Fruit fly (Drosophila melanogaster) whole organism: ENCODE results near the gene CG13086.

Experiments
- CG8478 ChIP-seq: fragments of >200 bp; optimal IDR thresholded peaks from 2 replicates; lab custom pipeline; 2018; ENCODE audit warnings: inconsistent platforms
- Dll ChIP-seq: fragments of >200 bp; optimal IDR thresholded peaks from 2 replicates; lab custom pipeline; 2017
- pan ChIP-seq: fragments of >200 bp; optimal IDR thresholded peaks from 2 replicates; lab custom pipeline; 2017
- usp ChIP-seq: fragments of >200 bp; optimal IDR thresholded peaks from 2 replicates; lab custom pipeline; 2017; ENCODE audit warnings: missing biosample characterization, missing genetic modification characterization, mixed read lengths

- TF ChIP-seq usp (GFP tag; lab: Kevin White, UChicago) (no peak), Dll (lab: Kevin White, UChicago) (peak; percentile 81), pan (lab: Kevin White, UChicago) (no peak), CG8478 (no peak)
Observed at dm6 chr2L:19323530-19324023, 40.6 kb upstream of the CG13086 start.
